Worm (Caenorhabditis elegans) whole organism, L3 larva: ENCODE results near the gene ZK154.5.

Experiments used
- ama-1 ChIP-seq: fragments of 150-350 bp; optimal IDR thresholded peaks from 2 replicates; lab custom pipeline; 2018
- ceh-28 ChIP-seq: fragments of 150-350 bp; optimal IDR thresholded peaks from 2 replicates; lab custom pipeline; 2014; ENCODE audit warnings: missing biosample characterization, missing genetic modification reagents, missing genetic modification characterization
- ceh-82 ChIP-seq: fragments of 150-350 bp; optimal IDR thresholded peaks from 2 replicates; lab custom pipeline; 2014; ENCODE audit warnings: missing biosample characterization, missing genetic modification characterization
- fkh-10 ChIP-seq: sonication (generic microtip); optimal IDR thresholded peaks from 2 replicates; lab custom pipeline; 2017; ENCODE audit warnings: missing biosample characterization, missing genetic modification reagents, missing genetic modification characterization
- nfya-1 ChIP-seq: sonication (generic microtip); optimal IDR thresholded peaks from 2 replicates; lab custom pipeline; 2017; ENCODE audit warnings: missing genetic modification characterization, mild to moderate bottlenecking, missing compliant biosample characterization, antibody characterized with exemption, moderate library complexity; ENCODE audit not compliant: insufficient read depth
- nhr-12 ChIP-seq: fragments of 150-350 bp; optimal IDR thresholded peaks from 2 replicates; lab custom pipeline; 2014; ENCODE audit warnings: missing biosample characterization, missing genetic modification characterization
- nhr-23 ChIP-seq: fragments of 150-350 bp; optimal IDR thresholded peaks from 2 replicates; lab custom pipeline; 2014; ENCODE audit warnings: missing biosample characterization, missing genetic modification reagents, missing genetic modification characterization
- nhr-67 ChIP-seq: fragments of 150-350 bp; optimal IDR thresholded peaks from 2 replicates; lab custom pipeline; 2014; ENCODE audit warnings: missing biosample characterization, missing genetic modification characterization
- nhr-76 ChIP-seq: fragments of 150-350 bp; sonication (generic microtip); optimal IDR thresholded peaks from 5 replicates; lab custom pipeline; 2014; ENCODE audit warnings: missing biosample characterization, missing genetic modification characterization
- pqm-1 ChIP-seq: fragments of 150-350 bp; optimal IDR thresholded peaks from 2 replicates; lab custom pipeline; 2017; ENCODE audit warnings: missing biosample characterization, missing genetic modification characterization, inconsistent platforms
- sea-2 ChIP-seq: fragments of 150-350 bp; sonication (generic microtip); optimal IDR thresholded peaks from 4 replicates; lab custom pipeline; 2014; ENCODE audit warnings: missing biosample characterization, missing genetic modification reagents, missing genetic modification characterization
- snpc-4 ChIP-seq: fragments of 150-350 bp; optimal IDR thresholded peaks from 2 replicates; lab custom pipeline; 2014; ENCODE audit warnings: missing biosample characterization, missing genetic modification characterization
- unc-39 ChIP-seq: sonication (generic microtip); optimal IDR thresholded peaks from 4 replicates; lab custom pipeline; 2017; ENCODE audit warnings: missing biosample characterization, missing genetic modification characterization

ZK154.5 gene

DNA sequence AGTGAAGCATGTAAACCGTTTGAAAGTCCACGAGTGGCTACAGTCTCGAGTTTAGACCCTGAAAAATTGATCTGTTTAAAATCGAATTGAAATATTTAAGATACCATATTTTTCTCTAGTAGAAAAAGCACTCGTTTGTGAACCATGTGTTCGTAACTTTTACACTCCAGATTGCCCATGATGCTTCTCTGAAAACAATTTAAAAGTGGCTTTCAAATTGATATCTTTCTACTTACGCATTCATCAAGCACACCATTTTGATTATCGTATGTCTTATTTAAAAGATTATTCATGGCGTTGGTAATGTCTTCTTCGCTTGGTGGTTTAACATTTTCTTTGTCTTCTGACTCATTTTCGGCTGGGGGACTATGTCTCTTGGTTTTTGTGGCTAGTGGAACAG lies 54.2 kb downstream of the ZK154.5 start:
- TF ChIP-seq nhr-23 (tag; lab: Kevin White, UChicago) (no peak), snpc-4 (tag; lab: Kevin White, UChicago) (no peak), sea-2 (GFP tag; lab: Kevin White, UChicago) (no peak), fkh-10 (GFP tag; lab: Kevin White, UChicago) (no peak), nhr-76 (tag; lab: Kevin White, UChicago) (no peak), nhr-12 (tag; lab: Kevin White, UChicago) (no peak), nfya-1 (tag; lab: Kevin White, UChicago) (no peak), pqm-1 (tag; lab: Kevin White, UChicago) (no peak), unc-39 (tag; lab: Kevin White, UChicago) (no peak), ceh-28 (no peak), ama-1 (no peak), nhr-67 (tag; lab: Kevin White, UChicago) (no peak), ceh-82 (tag; lab: Kevin White, UChicago) (no peak)
